Worm (Caenorhabditis elegans) whole organism, L4 larva: Measurements from ENCODE around the gene F54F11.1.

ENCODE experiments used
- F10B5.3 ChIP-seq: sonication (generic microtip); optimal IDR thresholded peaks from 2 replicates; lab custom pipeline; 2016; ENCODE audit warnings: mild to moderate bottlenecking, missing genetic modification characterization, missing compliant biosample characterization
- R02D3.7 ChIP-seq: fragments of 150-350 bp; sonication (generic microtip); optimal IDR thresholded peaks from 3 replicates; lab custom pipeline; 2014; ENCODE audit warnings: missing biosample characterization, missing genetic modification characterization
- aha-1 ChIP-seq: fragments of 150-350 bp; peaks from one replicate; lab custom pipeline; 2014; ENCODE audit warnings: missing biosample characterization, missing genetic modification characterization
- attf-4 ChIP-seq: sonication (generic microtip); optimal IDR thresholded peaks from 3 replicates; lab custom pipeline; 2017; ENCODE audit warnings: missing biosample characterization, missing genetic modification characterization
- ceh-62 ChIP-seq: sonication (generic microtip); optimal IDR thresholded peaks from 2 replicates; lab custom pipeline; 2017; ENCODE audit warnings: missing biosample characterization, missing genetic modification characterization
- cey-2 ChIP-seq: sonication (generic microtip); optimal IDR thresholded peaks from 3 replicates; lab custom pipeline; 2017; ENCODE audit warnings: missing genetic modification characterization, mild to moderate bottlenecking, missing compliant biosample characterization, antibody characterized with exemption, borderline replicate concordance; ENCODE audit not compliant: insufficient read depth
- hlh-30 ChIP-seq: sonication (generic microtip); optimal IDR thresholded peaks from 2 replicates; lab custom pipeline; 2017; ENCODE audit warnings: antibody characterized with exemption, mild to moderate bottlenecking, missing genetic modification characterization, missing compliant biosample characterization; ENCODE audit not compliant: insufficient read depth
- lin-13 ChIP-seq: fragments of 150-350 bp; optimal IDR thresholded peaks from 2 replicates; lab custom pipeline; 2014; ENCODE audit warnings: missing biosample characterization, missing genetic modification reagents, missing genetic modification characterization
- lin-29 ChIP-seq: fragments of 200-800 bp; sonication (Bioruptor generic); IDR thresholded peaks from 2 replicates; pipeline ENCODE4 v1.3.6; 2022; ENCODE audit warnings: missing genetic modification reagents, missing genetic modification characterization, missing compliant biosample characterization
- lin-38 ChIP-seq: fragments of 200-800 bp; sonication (Bioruptor generic); IDR thresholded peaks from 2 replicates; pipeline ENCODE4 v1.3.6; 2022; ENCODE audit warnings: missing genetic modification reagents, missing genetic modification characterization, missing compliant biosample characterization
- lin-39 ChIP-seq: fragments of 150-350 bp; optimal IDR thresholded peaks from 2 replicates; lab custom pipeline; 2014; ENCODE audit warnings: missing biosample characterization, missing genetic modification reagents, missing genetic modification characterization
- lir-3 ChIP-seq: sonication (generic microtip); optimal IDR thresholded peaks from 2 replicates; lab custom pipeline; 2016; ENCODE audit warnings: mild to moderate bottlenecking, missing genetic modification characterization, missing compliant biosample characterization
- mdt-29 ChIP-seq: fragments of 200-800 bp; sonication (Bioruptor generic); IDR thresholded peaks from 2 replicates; pipeline ENCODE4 v1.3.6; 2022; ENCODE audit warnings: missing genetic modification reagents, missing genetic modification characterization, missing compliant biosample characterization
- nhr-102 ChIP-seq: sonication (generic microtip); optimal IDR thresholded peaks from 2 replicates; lab custom pipeline; 2016; ENCODE audit warnings: mild to moderate bottlenecking, missing genetic modification characterization, moderate library complexity, missing compliant biosample characterization
- nhr-41 ChIP-seq: fragments of 200-800 bp; sonication (Bioruptor generic); IDR thresholded peaks from 2 replicates; pipeline ENCODE4 v1.3.6; 2022; ENCODE audit warnings: missing genetic modification reagents, missing genetic modification characterization, missing compliant biosample characterization
- set-16 ChIP-seq: fragments of 200-800 bp; sonication (Bioruptor generic); IDR thresholded peaks from 2 replicates; pipeline ENCODE4 v1.3.6; 2022; ENCODE audit warnings: missing genetic modification reagents, missing genetic modification characterization, missing compliant biosample characterization
- unc-39 ChIP-seq: sonication (generic microtip); optimal IDR thresholded peaks from 2 replicates; lab custom pipeline; 2017; ENCODE audit warnings: missing biosample characterization, missing genetic modification characterization
- unc-62 ChIP-seq, 3 experiments: fragments of 150-350 bp in 1 of 3; sonication (generic microtip); optimal IDR thresholded peaks in 2 of 3; peaks in 1 of 3; 1 replicate in 1 of 3; 2 replicates in 2 of 3; lab custom pipeline; 2014 to 2017; ENCODE audit warnings: missing biosample characterization in 3 of 3, missing genetic modification characterization in 3 of 3, missing genetic modification reagents in 3 of 3, missing genotype in 1 of 3
- vab-7 ChIP-seq: fragments of 200-800 bp; sonication (Bioruptor generic); IDR thresholded peaks from 2 replicates; pipeline ENCODE4 v1.3.6; 2022; ENCODE audit warnings: missing genetic modification reagents, missing genetic modification characterization, missing compliant biosample characterization
- zip-11 ChIP-seq: fragments of 200-800 bp; sonication (Bioruptor generic); IDR thresholded peaks from 2 replicates; pipeline ENCODE4 v1.3.6; 2022; ENCODE audit warnings: missing genetic modification characterization, missing compliant biosample characterization
- zip-2 ChIP-seq: fragments of 150-350 bp; optimal IDR thresholded peaks from 2 replicates; lab custom pipeline; 2014; ENCODE audit warnings: missing biosample characterization, missing genetic modification characterization
- ztf-7 ChIP-seq: fragments of 150-350 bp; optimal IDR thresholded peaks from 2 replicates; lab custom pipeline; 2014; ENCODE audit warnings: missing biosample characterization, missing genetic modification characterization

Gene F54F11.1

ce11 chrII:13542991-13543390 lies 39.2 kb downstream of the F54F11.1 start:
- TF ChIP-seq set-16 (GFP tag; lab: Robert Waterston, UW) (peak; percentile 95), nhr-41 (no peak), zip-11 (no peak), vab-7 (no peak), nhr-102 (tag; lab: Kevin White, UChicago) (no peak), mdt-29 (GFP tag; lab: Robert Waterston, UW) (no peak)

- TF ChIP-seq zip-2 (no peak), ceh-62 (no peak), attf-4 (tag; lab: Kevin White, UChicago) (no peak), mdt-29 (GFP tag; lab: Robert Waterston, UW) (no peak), lin-38 (GFP tag; lab: Robert Waterston, UW) (no peak), cey-2 (tag; lab: Kevin White, UChicago) (no peak), unc-62 (GFP tag; optimal IDR thresholded peaks at IDR 0.05 in 1 of 2; lab: Kevin White, UChicago) (no peak), unc-62 (tag; optimal IDR thresholded peaks at IDR 0.05; lab: Kevin White, UChicago) (no peak), lir-3 (no peak), lin-13 (GFP tag; lab: Kevin White, UChicago) (no peak), unc-39 (tag; lab: Kevin White, UChicago) (no peak), R02D3.7 (no peak), hlh-30 (tag; lab: Kevin White, UChicago) (no peak), ztf-7 (tag; lab: Kevin White, UChicago) (no peak), lin-39 (tag; lab: Kevin White, UChicago) (no peak), F10B5.3 (tag; lab: Kevin White, UChicago) (no peak), lin-29 (GFP tag; lab: Robert Waterston, UW) (no peak), aha-1 (tag; lab: Kevin White, UChicago) (no peak)
These were observed 43.8 kb downstream of the F54F11.1 start, which contains the start of gene ddl-2 for ce11 chrII:13547545-13547944. Gene ddl-2 (minus strand): TSS chrII:13547645.
